Worm (Caenorhabditis elegans) whole organism, L4 larva: ENCODE results near the gene rde-12.
A peak's percentile ranks its signal among the peaks of the same experiment; 100 is the strongest.

Experiments used
- D1046.2 ChIP-seq: fragments of 200-800 bp; sonication (Bioruptor generic); IDR thresholded peaks from 2 replicates; pipeline ENCODE4 v1.3.6; 2022; ENCODE audit warnings: missing genetic modification characterization, missing compliant biosample characterization
- F37D6.2 ChIP-seq: sonication (generic microtip); optimal IDR thresholded peaks from 2 replicates; lab custom pipeline; 2016; ENCODE audit warnings: mild to moderate bottlenecking, missing genetic modification characterization, missing compliant biosample characterization
- F49E8.2 ChIP-seq: sonication (generic microtip); optimal IDR thresholded peaks from 2 replicates; lab custom pipeline; 2016; ENCODE audit warnings: missing compliant biosample characterization, mild to moderate bottlenecking, missing genetic modification characterization, borderline replicate concordance
- R02D3.7 ChIP-seq: fragments of 150-350 bp; sonication (generic microtip); optimal IDR thresholded peaks from 3 replicates; lab custom pipeline; 2014; ENCODE audit warnings: missing biosample characterization, missing genetic modification characterization
- T26A8.4 ChIP-seq: fragments of 200-800 bp; sonication (Bioruptor generic); IDR thresholded peaks from 2 replicates; pipeline ENCODE4 v1.3.6; 2022; ENCODE audit warnings: missing genetic modification characterization, missing compliant biosample characterization
- Y105C5A.15 ChIP-seq: fragments of 200-800 bp; sonication (Bioruptor generic); IDR thresholded peaks from 2 replicates; pipeline ENCODE4 v1.3.6; 2022; ENCODE audit warnings: missing genetic modification characterization, missing compliant biosample characterization
- Y48G9A.11 ChIP-seq: fragments of 200-800 bp; sonication (Bioruptor generic); IDR thresholded peaks from 2 replicates; pipeline ENCODE4 v1.3.6; 2022; ENCODE audit warnings: missing genetic modification reagents, missing genetic modification characterization, missing compliant biosample characterization
- Y5F2A.4 ChIP-seq: fragments of 200-800 bp; sonication (Bioruptor generic); optimal IDR thresholded peaks from 2 replicates; lab custom pipeline; 2018; ENCODE audit warnings: mild to moderate bottlenecking, missing genetic modification characterization, missing compliant biosample characterization
- ZK337.2 ChIP-seq: fragments of 200-800 bp; sonication (Bioruptor generic); IDR thresholded peaks from 2 replicates; pipeline ENCODE4 v1.3.6; 2022; ENCODE audit warnings: missing genetic modification reagents, missing genetic modification characterization, missing compliant biosample characterization
- ama-1 ChIP-seq: fragments of 150-350 bp; optimal IDR thresholded peaks from 2 replicates; lab custom pipeline; 2014; ENCODE audit warnings: inconsistent platforms, mixed read lengths
- arid-1 ChIP-seq: fragments of 200-800 bp; sonication (Bioruptor generic); conservative IDR thresholded peaks from 2 replicates; pipeline ENCODE4 v1.3.6; 2022; ENCODE audit warnings: missing genetic modification reagents, missing genetic modification characterization, missing compliant biosample characterization
- ceh-20 ChIP-seq: fragments of 200-800 bp; sonication (Bioruptor generic); IDR thresholded peaks from 2 replicates; pipeline ENCODE4 v1.3.6; 2022; ENCODE audit warnings: missing genetic modification reagents, missing genetic modification characterization, missing compliant biosample characterization
- ceh-32 ChIP-seq: sonication (generic microtip); optimal IDR thresholded peaks from 2 replicates; lab custom pipeline; 2016; ENCODE audit warnings: mild to moderate bottlenecking, missing genetic modification characterization, missing compliant biosample characterization; ENCODE audit not compliant: poor library complexity
- ces-1 ChIP-seq: fragments of 150-350 bp; sonication (generic microtip); optimal IDR thresholded peaks from 4 replicates; lab custom pipeline; 2014; ENCODE audit warnings: missing biosample characterization, missing genetic modification reagents, missing genetic modification characterization
- ctbp-1 ChIP-seq: fragments of 200-800 bp; sonication (Bioruptor generic); IDR thresholded peaks from 2 replicates; pipeline ENCODE4 v1.3.6; 2022; ENCODE audit warnings: missing genetic modification reagents, missing genetic modification characterization, missing compliant biosample characterization
- daf-12 ChIP-seq: fragments of 150-350 bp; optimal IDR thresholded peaks from 2 replicates; lab custom pipeline; 2014; ENCODE audit warnings: missing biosample characterization, missing genetic modification reagents, missing genetic modification characterization
- dmd-6 ChIP-seq: fragments of 200-800 bp; sonication (Bioruptor generic); IDR thresholded peaks from 2 replicates; pipeline ENCODE4 v1.3.6; 2022; ENCODE audit warnings: missing genetic modification reagents, missing genetic modification characterization, missing compliant biosample characterization
- dmd-8 ChIP-seq: fragments of 200-800 bp; sonication (Bioruptor generic); IDR thresholded peaks from 2 replicates; pipeline ENCODE4 v1.3.6; 2022; ENCODE audit warnings: missing genetic modification characterization, missing compliant biosample characterization
- hlh-11 ChIP-seq: fragments of 200-800 bp; sonication (Bioruptor generic); optimal IDR thresholded peaks from 2 replicates; lab custom pipeline; 2018; ENCODE audit warnings: mild to moderate bottlenecking, missing genetic modification characterization, missing compliant biosample characterization
- hmg-1.1 ChIP-seq: fragments of 200-800 bp; sonication (Bioruptor generic); IDR thresholded peaks from 2 replicates; pipeline ENCODE4 v1.3.6; 2022; ENCODE audit warnings: missing genetic modification reagents, missing genetic modification characterization, missing compliant biosample characterization
- jun-1 ChIP-seq: fragments of 150-350 bp; optimal IDR thresholded peaks from 2 replicates; lab custom pipeline; 2014; ENCODE audit warnings: missing biosample characterization, missing genetic modification reagents, missing genetic modification characterization
- lim-7 ChIP-seq: fragments of 200-800 bp; sonication (Bioruptor generic); IDR thresholded peaks from 2 replicates; pipeline ENCODE4 v1.3.6; 2022; ENCODE audit warnings: missing genetic modification characterization, missing compliant biosample characterization
- lin-38 ChIP-seq: fragments of 200-800 bp; sonication (Bioruptor generic); IDR thresholded peaks from 2 replicates; pipeline ENCODE4 v1.3.6; 2022; ENCODE audit warnings: missing genetic modification reagents, missing genetic modification characterization, missing compliant biosample characterization
- madf-5 ChIP-seq, 2 experiments: fragments of 200-800 bp; sonication (Bioruptor generic); IDR thresholded peaks; 2 replicates each; pipeline ENCODE4 v1.3.6; 2022; ENCODE audit warnings: missing compliant biosample characterization in 2 of 2, missing genetic modification characterization in 2 of 2
- mdt-29 ChIP-seq: fragments of 200-800 bp; sonication (Bioruptor generic); IDR thresholded peaks from 2 replicates; pipeline ENCODE4 v1.3.6; 2022; ENCODE audit warnings: missing genetic modification reagents, missing genetic modification characterization, missing compliant biosample characterization
- mes-2 ChIP-seq: sonication (generic microtip); optimal IDR thresholded peaks from 2 replicates; lab custom pipeline; 2016; ENCODE audit warnings: missing genotype, mild to moderate bottlenecking, missing genetic modification characterization, missing compliant biosample characterization; ENCODE audit not compliant: poor library complexity, severe bottlenecking
- nhr-102 ChIP-seq: sonication (generic microtip); optimal IDR thresholded peaks from 2 replicates; lab custom pipeline; 2016; ENCODE audit warnings: mild to moderate bottlenecking, missing genetic modification characterization, moderate library complexity, missing compliant biosample characterization
- nhr-25 ChIP-seq: sonication (generic microtip); optimal IDR thresholded peaks from 2 replicates; lab custom pipeline; 2017; ENCODE audit warnings: missing genetic modification characterization, mild to moderate bottlenecking, missing compliant biosample characterization, antibody characterized with exemption, moderate library complexity, borderline replicate concordance; ENCODE audit not compliant: insufficient read depth
- nhr-41 ChIP-seq: fragments of 200-800 bp; sonication (Bioruptor generic); IDR thresholded peaks from 2 replicates; pipeline ENCODE4 v1.3.6; 2022; ENCODE audit warnings: missing genetic modification reagents, missing genetic modification characterization, missing compliant biosample characterization
- nhr-42 ChIP-seq: fragments of 200-800 bp; sonication (Bioruptor generic); IDR thresholded peaks from 2 replicates; pipeline ENCODE4 v1.3.6; 2022; ENCODE audit warnings: missing genetic modification characterization, missing compliant biosample characterization
- php-3 ChIP-seq: fragments of 200-800 bp; sonication (Bioruptor generic); IDR thresholded peaks from 2 replicates; pipeline ENCODE4 v1.3.6; 2022; ENCODE audit warnings: missing genetic modification reagents, missing genetic modification characterization, missing compliant biosample characterization
- saeg-2 ChIP-seq: fragments of 200-800 bp; sonication (Bioruptor generic); IDR thresholded peaks from 2 replicates; pipeline ENCODE4 v1.3.6; 2022; ENCODE audit warnings: missing genetic modification reagents, missing genetic modification characterization, missing compliant biosample characterization
- sdz-12 ChIP-seq: fragments of 200-800 bp; sonication (Bioruptor generic); optimal IDR thresholded peaks from 2 replicates; lab custom pipeline; 2018; ENCODE audit warnings: mild to moderate bottlenecking, missing genetic modification characterization, missing compliant biosample characterization
- set-16 ChIP-seq: fragments of 200-800 bp; sonication (Bioruptor generic); IDR thresholded peaks from 2 replicates; pipeline ENCODE4 v1.3.6; 2022; ENCODE audit warnings: missing genetic modification reagents, missing genetic modification characterization, missing compliant biosample characterization
- snpc-4 ChIP-seq: fragments of 150-350 bp; optimal IDR thresholded peaks from 2 replicates; lab custom pipeline; 2014; ENCODE audit warnings: missing biosample characterization, missing genetic modification characterization
- unc-130 ChIP-seq: sonication (generic microtip); optimal IDR thresholded peaks from 2 replicates; lab custom pipeline; 2016; ENCODE audit warnings: missing genetic modification reagents, missing genetic modification characterization, missing compliant biosample characterization
- unc-39 ChIP-seq: sonication (generic microtip); optimal IDR thresholded peaks from 2 replicates; lab custom pipeline; 2017; ENCODE audit warnings: missing biosample characterization, missing genetic modification characterization
- unc-62 ChIP-seq, 3 experiments: fragments of 150-350 bp in 1 of 3; sonication (generic microtip); optimal IDR thresholded peaks in 2 of 3; peaks in 1 of 3; 1 replicate in 1 of 3; 2 replicates in 2 of 3; lab custom pipeline; 2014 to 2017; ENCODE audit warnings: missing biosample characterization in 3 of 3, missing genetic modification characterization in 3 of 3, missing genetic modification reagents in 3 of 3, missing genotype in 1 of 3
- vab-7 ChIP-seq: fragments of 200-800 bp; sonication (Bioruptor generic); IDR thresholded peaks from 2 replicates; pipeline ENCODE4 v1.3.6; 2022; ENCODE audit warnings: missing genetic modification reagents, missing genetic modification characterization, missing compliant biosample characterization
- zag-1 ChIP-seq: fragments of 150-350 bp; optimal IDR thresholded peaks from 2 replicates; lab custom pipeline; 2014; ENCODE audit warnings: missing biosample characterization, missing genetic modification characterization
- zfp-3 ChIP-seq: fragments of 200-800 bp; sonication (Bioruptor generic); conservative IDR thresholded peaks from 2 replicates; pipeline ENCODE4 v1.3.6; 2022; ENCODE audit warnings: missing genetic modification reagents, missing genetic modification characterization, missing compliant biosample characterization

rde-12 gene

DNA sequence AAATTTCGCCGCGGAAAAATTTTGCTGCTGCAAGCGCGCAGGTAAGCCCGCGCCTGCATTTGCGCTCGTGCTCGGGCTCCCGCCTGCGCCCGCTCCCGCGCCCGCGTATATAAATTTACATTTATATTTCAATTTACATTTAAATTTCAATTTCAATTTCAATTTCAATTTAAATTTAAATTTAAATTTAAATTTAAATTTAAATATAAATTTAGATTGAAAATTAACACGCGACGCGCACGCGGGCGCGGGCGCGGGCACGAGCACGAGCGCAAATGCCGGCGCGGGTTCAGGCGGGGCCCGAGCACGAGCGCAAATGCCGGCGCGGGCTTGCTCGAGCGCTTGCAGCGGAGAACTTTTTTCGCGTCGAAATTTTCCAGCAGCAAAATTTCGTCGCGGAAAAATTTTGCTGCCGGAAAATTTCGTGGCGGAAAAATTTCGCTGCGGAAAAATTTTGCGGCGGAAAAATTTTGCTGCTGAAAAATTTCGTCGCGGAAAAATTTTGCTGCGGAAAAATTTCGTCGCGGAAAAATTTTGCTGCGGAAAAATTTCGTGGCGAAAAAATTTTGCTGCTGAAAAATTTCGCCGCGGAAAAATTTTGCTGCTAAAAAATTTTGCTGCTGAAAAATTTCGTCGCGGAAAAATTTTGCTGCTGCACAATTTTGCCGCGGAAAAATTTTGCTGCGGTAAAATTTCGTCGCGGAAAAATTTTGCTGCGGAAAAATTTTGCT, 19.2 kb upstream of the rde-12 start (continued):
- TF ChIP-seq F37D6.2 (tag; lab: Kevin White, UChicago), result no peak
- TF ChIP-seq D1046.2 (GFP tag; lab: Robert Waterston, UW), result peak; percentile 74; the same call in 1 of the 2 replicates

ce11 chrV:13647185-13647584, 18.0 kb upstream of the rde-12 start:
- TF ChIP-seq unc-39 (tag; lab: Kevin White, UChicago), result no peak
- TF ChIP-seq nhr-25 (tag; lab: Kevin White, UChicago), result no peak
- TF ChIP-seq set-16 (GFP tag; lab: Robert Waterston, UW), result peak; percentile 85

DNA sequence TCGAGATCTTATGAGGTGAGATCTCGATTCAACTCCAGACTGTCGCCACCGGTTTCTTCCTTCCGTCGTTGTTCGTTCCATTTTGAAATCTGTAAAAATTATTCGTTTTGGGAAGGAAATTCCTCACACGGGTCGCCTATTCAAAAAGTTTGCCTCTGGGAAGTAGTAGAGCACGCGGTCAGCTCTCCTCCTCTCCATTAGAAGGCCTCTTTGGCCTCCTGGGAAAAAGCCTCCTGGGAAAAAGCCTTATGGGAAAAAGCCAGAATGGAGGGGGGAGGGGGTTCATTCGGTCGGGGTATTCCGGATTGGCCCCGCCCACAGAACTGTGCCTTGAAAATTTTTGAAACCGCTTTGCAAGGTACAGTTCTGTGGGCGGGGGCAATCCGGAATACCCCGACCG, 17.6 kb upstream of the rde-12 start:
- TF ChIP-seq F49E8.2 (tag; lab: Kevin White, UChicago) (no peak), saeg-2 (no peak), mes-2 (tag; lab: Kevin White, UChicago) (no peak), dmd-8 (GFP tag; lab: Robert Waterston, UW) (no peak), lim-7 (0 out of 2 replicates have a peak, but pooled peaks have one; percentile 24), mdt-29 (GFP tag; lab: Robert Waterston, UW) (no peak)
- TF ChIP-seq, all 104 proteins: peak for 1

- TF ChIP-seq sdz-12 (peak; percentile 64), dmd-6 (GFP tag; lab: Robert Waterston, UW) (peak; percentile 31), zfp-3 (peak; percentile 73), vab-7 (GFP tag; lab: Robert Waterston, UW) (no peak; the same call in none of the 2 replicates), ZK337.2 (no peak), nhr-42 (GFP tag; lab: Robert Waterston, UW) (no peak), nhr-102 (peak; percentile 88), unc-62 (GFP tag; optimal IDR thresholded peaks at IDR 0.05 in 1 of 2; lab: Kevin White, UChicago) (peak in 1 of 2 experiments; percentile 56), unc-62 (tag; optimal IDR thresholded peaks at IDR 0.05; lab: Kevin White, UChicago) (no peak), arid-1 (GFP tag; lab: Robert Waterston, UW) (peak; percentile 42; the same call in 1 of the 2 replicates), F49E8.2 (tag; lab: Kevin White, UChicago) (no peak), ctbp-1 (GFP tag; lab: Robert Waterston, UW) (0 out of 2 replicates have a peak, but pooled peaks have one; percentile 36), D1046.2 (GFP tag; lab: Robert Waterston, UW) (0 out of 2 replicates have a peak, but pooled peaks have one; percentile 42), ces-1 (no peak), jun-1 (no peak), ceh-20 (GFP tag; lab: Robert Waterston, UW) (peak; percentile 60; the same call in 1 of the 2 replicates), T26A8.4 (GFP tag; lab: Robert Waterston, UW) (peak; percentile 50; the same call in 1 of the 2 replicates), hlh-11 (tag; lab: Kevin White, UChicago) (peak; percentile 23), Y48G9A.11 (GFP tag; lab: Robert Waterston, UW) (peak; percentile 50; the same call in 1 of the 2 replicates), ceh-32 (tag; lab: Kevin White, UChicago) (no peak), lin-38 (GFP tag; lab: Robert Waterston, UW) (peak; percentile 50), snpc-4 (tag; lab: Kevin White, UChicago) (no peak), php-3 (GFP tag; lab: Robert Waterston, UW) (peak; percentile 44; the same call in 1 of the 2 replicates), R02D3.7 (tag; lab: Kevin White, UChicago) (no peak), Y5F2A.4 (peak; percentile 39), madf-5 (GFP tag; IDR thresholded peaks at IDR 0.05; lab: Robert Waterston, UW) (peak in 1 of 2 experiments; percentile 78; a peak in 1 of 4 replicates), ama-1 (lab: Kevin White, UChicago) (peak; percentile 68), daf-12 (no peak), zag-1 (tag; lab: Kevin White, UChicago) (no peak), Y105C5A.15 (peak; percentile 81), unc-130 (no peak), hmg-1.1 (peak; percentile 47; the same call in 1 of the 2 replicates), nhr-41 (GFP tag; lab: Robert Waterston, UW) (peak; percentile 16; the same call in 1 of the 2 replicates)
Observed at ce11 chrV:13649730-13650349, 15.3 kb upstream of the rde-12 start, which contains the start of gene H37A05.4. Gene H37A05.4, minus strand, starts transcription at chrV:13649780.
